In genomic region chr3L:4708536-4708935, dm6 we compare ENCODE assay signal across 2 fruit fly cellular contexts.
A peak's percentile ranks its signal among the peaks of the same experiment; 100 is the strongest.
TF ChIP-seq lines count a peak whose summit lies in the region.

No protein-coding gene starts in this region.

TF ChIP-seq in whole organism, prepupa, 60 proteins besides CTCF, POLR2A, EP300 and RAD21:
- TF ChIP-seq CG15336 (GFP tag; IDR thresholded peaks at IDR 0.05; lab: Robert Waterston, UW) (0 out of 2 replicates have a peak, but pooled peaks have one; percentile 7), CG32006 (GFP tag; optimal IDR thresholded peaks at IDR 0.05; lab: Kevin White, UChicago) (peak; percentile 24), CG8119 (GFP tag; IDR thresholded peaks at IDR 0.05; lab: Robert Waterston, UW) (0 out of 3 replicates have a peak, but pooled peaks have one; percentile 14), Eip78C (GFP tag; lab: Kevin White, UChicago) (no peak), Gug (GFP tag; IDR thresholded peaks at IDR 0.05; lab: Robert Waterston, UW) (0 out of 2 replicates have a peak, but pooled peaks have one; percentile 12), Lpt (GFP tag; optimal IDR thresholded peaks at IDR 0.05; lab: Kevin White, UChicago) (no peak)

TF ChIP-seq in whole organism, pupa, 21 proteins besides CTCF, POLR2A, EP300 and RAD21:
- TF ChIP-seq CG8301 (tag; optimal IDR thresholded peaks at IDR 0.05; lab: Kevin White, UChicago) = peak; percentile 59
- TF ChIP-seq CG13204 (GFP tag; optimal IDR thresholded peaks at IDR 0.05; lab: Kevin White, UChicago) = no peak
- no peak for TF ChIP-seq EcR (GFP tag; optimal IDR thresholded peaks at IDR 0.05; lab: Kevin White, UChicago)
- no peak for TF ChIP-seq Pif1A (GFP tag; optimal IDR thresholded peaks at IDR 0.05; lab: Kevin White, UChicago)
- 0 out of 3 replicates have a peak, but pooled peaks have one; percentile 23 for TF ChIP-seq fd96Ca (GFP tag; IDR thresholded peaks at IDR 0.05; lab: Robert Waterston, UW)
- TF ChIP-seq CG14655 (GFP tag; optimal IDR thresholded peaks at IDR 0.05; lab: Kevin White, UChicago) = peak; percentile 62
